Fruit fly (Drosophila melanogaster) whole organism, embryonic: ENCODE results near the gene p38b.

Experiments
- BEAF-32 ChIP-seq: fragments of 200-800 bp; sonication (Bioruptor generic); optimal IDR thresholded peaks from 3 replicates; lab custom pipeline; 2017; ENCODE audit warnings: missing biosample characterization, missing genetic modification characterization, mild to moderate bottlenecking, moderate library complexity, missing genetic modification reagents
- Bgb ChIP-seq: fragments of 200-800 bp; sonication (Bioruptor generic); IDR thresholded peaks from 2 replicates; pipeline ENCODE4 v1.3.6; 2022; ENCODE audit warnings: missing biosample characterization, missing genetic modification characterization; ENCODE audit not compliant: partially characterized antibody
- CG10267 ChIP-seq: fragments of 200-800 bp; sonication (Bioruptor generic); optimal IDR thresholded peaks from 2 replicates; lab custom pipeline; 2018; ENCODE audit warnings: missing biosample characterization, mild to moderate bottlenecking, missing genetic modification characterization, moderate library complexity
- CG12659 ChIP-seq: fragments of 200-800 bp; sonication (Bioruptor generic); optimal IDR thresholded peaks from 3 replicates; lab custom pipeline; 2017; ENCODE audit warnings: mild to moderate bottlenecking, missing biosample characterization, missing genetic modification reagents, missing genetic modification characterization
- CG13287 ChIP-seq: fragments of 200-800 bp; sonication (Bioruptor generic); IDR thresholded peaks from 2 replicates; pipeline ENCODE4 v1.3.6; 2022; ENCODE audit warnings: missing biosample characterization, missing genetic modification characterization; ENCODE audit not compliant: partially characterized antibody
- CG14710 ChIP-seq: fragments of 200-800 bp; sonication (Bioruptor generic); optimal IDR thresholded peaks from 3 replicates; lab custom pipeline; 2019; ENCODE audit warnings: missing biosample characterization, mild to moderate bottlenecking, missing genetic modification characterization, moderate library complexity
- CG15601 ChIP-seq: fragments of 200-800 bp; sonication (Bioruptor generic); optimal IDR thresholded peaks from 3 replicates; lab custom pipeline; 2019; ENCODE audit warnings: missing biosample characterization, mild to moderate bottlenecking, missing genetic modification characterization, moderate library complexity
- CG16813 ChIP-seq: fragments of 200-800 bp; sonication (Bioruptor generic); IDR thresholded peaks from 3 replicates; pipeline ENCODE4 v1.3.6; 2022; ENCODE audit warnings: missing biosample characterization, missing genetic modification characterization; ENCODE audit not compliant: partially characterized antibody
- CG17385 ChIP-seq: fragments of 200-800 bp; sonication (Bioruptor generic); optimal IDR thresholded peaks from 3 replicates; lab custom pipeline; 2018; ENCODE audit warnings: missing biosample characterization, mild to moderate bottlenecking, missing genetic modification characterization
- CG18262 ChIP-seq: fragments of 200-800 bp; optimal IDR thresholded peaks from 3 replicates; lab custom pipeline; 2019; ENCODE audit warnings: missing biosample characterization, mild to moderate bottlenecking, missing genetic modification characterization, moderate library complexity
- CG2129 ChIP-seq: fragments of 200-800 bp; sonication (Bioruptor generic); IDR thresholded peaks from 2 replicates; pipeline ENCODE4 v1.3.6; 2022; ENCODE audit warnings: missing biosample characterization, missing genetic modification characterization; ENCODE audit not compliant: partially characterized antibody
- CG34224 ChIP-seq: fragments of 200-800 bp; sonication (Bioruptor generic); IDR thresholded peaks from 3 replicates; pipeline ENCODE4 v1.3.6; 2022; ENCODE audit warnings: missing biosample characterization, missing genetic modification characterization; ENCODE audit not compliant: partially characterized antibody
- CG4617 ChIP-seq: fragments of 200-800 bp; sonication (Bioruptor generic); optimal IDR thresholded peaks from 3 replicates; lab custom pipeline; 2016; ENCODE audit warnings: missing biosample characterization, missing genetic modification characterization, borderline replicate concordance
- CG6791 ChIP-seq: fragments of 200-800 bp; sonication (Bioruptor generic); IDR thresholded peaks from 3 replicates; pipeline ENCODE4 v1.3.6; 2022; ENCODE audit warnings: missing biosample characterization, missing genetic modification characterization; ENCODE audit not compliant: partially characterized antibody
- CG7839 ChIP-seq: fragments of 200-800 bp; sonication (Bioruptor generic); optimal IDR thresholded peaks from 3 replicates; lab custom pipeline; 2018; ENCODE audit warnings: missing biosample characterization, mild to moderate bottlenecking, missing genetic modification characterization, moderate library complexity
- CG9932 ChIP-seq: fragments of 200-800 bp; sonication (Bioruptor generic); IDR thresholded peaks from 2 replicates; pipeline ENCODE4 v1.3.6; 2022; ENCODE audit warnings: missing biosample characterization, missing genetic modification characterization
- Dip3 ChIP-seq: fragments of 200-800 bp; sonication (Bioruptor generic); optimal IDR thresholded peaks from 3 replicates; lab custom pipeline; 2016; ENCODE audit warnings: missing biosample characterization, missing genetic modification characterization
- Doc3 ChIP-seq: fragments of 200-800 bp; sonication (Bioruptor generic); IDR thresholded peaks from 3 replicates; pipeline ENCODE4 v1.3.6; 2022; ENCODE audit warnings: missing biosample characterization, missing genetic modification characterization; ENCODE audit not compliant: partially characterized antibody
- Dref ChIP-seq: fragments of 200-800 bp; sonication (Bioruptor generic); IDR thresholded peaks from 2 replicates; pipeline ENCODE4 v1.3.6; 2022; ENCODE audit warnings: missing biosample characterization, missing genetic modification characterization
- Gsc ChIP-seq: fragments of 200-800 bp; sonication (Bioruptor generic); IDR thresholded peaks from 2 replicates; pipeline ENCODE4 v1.3.6; 2022; ENCODE audit warnings: missing biosample characterization, missing genetic modification characterization
- HLH4C ChIP-seq: fragments of 200-800 bp; sonication (Bioruptor generic); IDR thresholded peaks from 3 replicates; pipeline ENCODE4 v1.3.6; 2022; ENCODE audit warnings: missing biosample characterization, missing genetic modification characterization; ENCODE audit not compliant: partially characterized antibody
- HmgZ ChIP-seq: fragments of 200-800 bp; sonication (Bioruptor generic); optimal IDR thresholded peaks from 2 replicates; lab custom pipeline; 2018; ENCODE audit warnings: missing biosample characterization, mild to moderate bottlenecking, missing genetic modification characterization
- MBD-R2 ChIP-seq: fragments of 200-800 bp; sonication (Bioruptor generic); IDR thresholded peaks from 2 replicates; pipeline ENCODE4 v1.3.6; 2022; ENCODE audit warnings: missing biosample characterization, missing genetic modification characterization
- MESR4 ChIP-seq: fragments of 200-800 bp; sonication (Bioruptor generic); optimal IDR thresholded peaks from 2 replicates; lab custom pipeline; 2018; ENCODE audit warnings: missing biosample characterization, mild to moderate bottlenecking, missing genetic modification characterization, moderate library complexity
- Opbp ChIP-seq: fragments of 200-800 bp; sonication (Bioruptor generic); IDR thresholded peaks from 3 replicates; pipeline ENCODE4 v1.3.6; 2022; ENCODE audit warnings: missing biosample characterization, missing genetic modification characterization; ENCODE audit not compliant: partially characterized antibody
- Sry-β ChIP-seq: fragments of 200-800 bp; sonication (Bioruptor generic); optimal IDR thresholded peaks from 2 replicates; lab custom pipeline; 2018; ENCODE audit warnings: missing biosample characterization, mild to moderate bottlenecking, missing genetic modification characterization, moderate library complexity
- Sry-δ ChIP-seq: fragments of 200-800 bp; sonication (Bioruptor generic); optimal IDR thresholded peaks from 2 replicates; lab custom pipeline; 2016; ENCODE audit warnings: missing biosample characterization, missing genetic modification characterization
- Xbp1 ChIP-seq: fragments of 200-800 bp; sonication (Bioruptor generic); optimal IDR thresholded peaks from 3 replicates; lab custom pipeline; 2016; ENCODE audit warnings: missing biosample characterization, mild to moderate bottlenecking, missing genetic modification characterization
- YL-1 ChIP-seq: fragments of 200-800 bp; sonication (Bioruptor generic); optimal IDR thresholded peaks from 3 replicates; lab custom pipeline; 2017; ENCODE audit warnings: missing biosample characterization, mild to moderate bottlenecking, missing genetic modification characterization
- amos ChIP-seq: fragments of 200-800 bp; sonication (Bioruptor generic); IDR thresholded peaks from 2 replicates; pipeline ENCODE4 v1.3.6; 2022; ENCODE audit warnings: missing biosample characterization, missing genetic modification characterization; ENCODE audit not compliant: partially characterized antibody
- bbx ChIP-seq: fragments of 200-800 bp; sonication (Bioruptor generic); IDR thresholded peaks from 2 replicates; pipeline ENCODE4 v1.3.6; 2022; ENCODE audit warnings: missing biosample characterization, missing genetic modification characterization; ENCODE audit not compliant: partially characterized antibody
- ftz-f1 ChIP-seq: fragments of 200-800 bp; sonication (Bioruptor generic); optimal IDR thresholded peaks from 2 replicates; lab custom pipeline; 2016; ENCODE audit warnings: missing biosample characterization, missing genetic modification characterization
- fu2 ChIP-seq: fragments of 200-800 bp; sonication (Bioruptor generic); optimal IDR thresholded peaks from 2 replicates; lab custom pipeline; 2016; ENCODE audit warnings: missing biosample characterization, missing genetic modification characterization
- gfzf ChIP-seq: fragments of 200-800 bp; sonication (Bioruptor generic); optimal IDR thresholded peaks from 2 replicates; lab custom pipeline; 2016; ENCODE audit warnings: missing biosample characterization, mild to moderate bottlenecking, missing genetic modification characterization, moderate library complexity
- hbn ChIP-seq: fragments of 200-800 bp; sonication (Bioruptor generic); IDR thresholded peaks from 2 replicates; pipeline ENCODE4 v1.3.6; 2022; ENCODE audit warnings: missing biosample characterization, missing genetic modification characterization; ENCODE audit not compliant: partially characterized antibody
- knrl ChIP-seq: fragments of 200-800 bp; sonication (Bioruptor generic); IDR thresholded peaks from 3 replicates; pipeline ENCODE4 v1.3.6; 2022; ENCODE audit warnings: missing biosample characterization, missing genetic modification characterization; ENCODE audit not compliant: partially characterized antibody
- maf-S ChIP-seq: fragments of 200-800 bp; sonication (Bioruptor generic); optimal IDR thresholded peaks from 2 replicates; lab custom pipeline; 2016; ENCODE audit warnings: missing biosample characterization, missing genetic modification characterization
- nerfin-2 ChIP-seq: fragments of 200-800 bp; sonication (Bioruptor generic); IDR thresholded peaks from 2 replicates; pipeline ENCODE4 v1.3.6; 2022; ENCODE audit warnings: missing biosample characterization, missing genetic modification characterization; ENCODE audit not compliant: partially characterized antibody
- nmo ChIP-seq: fragments of 200-800 bp; sonication (Bioruptor generic); optimal IDR thresholded peaks from 2 replicates; lab custom pipeline; 2018; ENCODE audit warnings: missing biosample characterization, mild to moderate bottlenecking, missing genetic modification characterization, moderate library complexity
- psq ChIP-seq: fragments of 200-800 bp; sonication (Bioruptor generic); optimal IDR thresholded peaks from 2 replicates; lab custom pipeline; 2017; ENCODE audit warnings: missing biosample characterization, missing genetic modification characterization
- sna ChIP-seq: fragments of 200-800 bp; sonication (Bioruptor generic); IDR thresholded peaks from 2 replicates; pipeline ENCODE4 v1.3.6; 2022; ENCODE audit warnings: missing biosample characterization, missing genetic modification characterization; ENCODE audit not compliant: partially characterized antibody
- so ChIP-seq: fragments of 200-800 bp; sonication (Bioruptor generic); IDR thresholded peaks from 3 replicates; pipeline ENCODE4 v1.3.6; 2022; ENCODE audit warnings: missing biosample characterization, missing genetic modification characterization
- stwl ChIP-seq: fragments of 200-800 bp; sonication (Bioruptor generic); optimal IDR thresholded peaks from 3 replicates; lab custom pipeline; 2018; ENCODE audit warnings: missing biosample characterization, mild to moderate bottlenecking, missing genetic modification characterization, moderate library complexity
- tap ChIP-seq: fragments of 200-800 bp; optimal IDR thresholded peaks from 3 replicates; lab custom pipeline; 2019; ENCODE audit warnings: missing biosample characterization, mild to moderate bottlenecking, missing genetic modification characterization, moderate library complexity
- trem ChIP-seq: fragments of 200-800 bp; optimal IDR thresholded peaks from 3 replicates; lab custom pipeline; 2019; ENCODE audit warnings: missing biosample characterization, mild to moderate bottlenecking, missing genetic modification characterization, moderate library complexity
- vnd ChIP-seq: fragments of 200-800 bp; sonication (Bioruptor generic); IDR thresholded peaks from 3 replicates; pipeline ENCODE4 v1.3.6; 2022; ENCODE audit warnings: missing biosample characterization, missing genetic modification characterization; ENCODE audit not compliant: partially characterized antibody
- zen2 ChIP-seq: fragments of 200-800 bp; sonication (Bioruptor generic); IDR thresholded peaks from 3 replicates; pipeline ENCODE4 v1.3.6; 2022; ENCODE audit warnings: missing biosample characterization, missing genetic modification characterization; ENCODE audit not compliant: partially characterized antibody

The p38b gene

DNA sequence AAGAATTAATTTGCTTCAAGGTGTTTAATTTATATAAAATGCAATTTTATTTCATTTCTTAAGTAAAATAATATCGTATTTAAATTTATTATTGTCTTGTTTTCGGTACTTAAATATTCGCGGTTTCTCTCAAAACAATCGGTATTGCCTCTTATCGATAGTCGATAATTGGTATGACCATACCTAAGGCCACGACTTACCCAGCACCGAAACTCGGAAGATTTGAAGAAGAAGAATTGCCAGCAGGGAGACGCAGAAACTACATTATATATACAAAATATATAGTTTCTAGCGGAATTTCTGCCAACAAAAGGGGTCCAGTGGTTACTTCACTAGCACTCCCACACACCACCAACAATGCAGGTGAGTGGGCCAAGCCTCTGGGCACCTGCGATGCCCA is 9.6 kb upstream of the p38b start:
- peak; percentile 97 for TF ChIP-seq CG17385 (GFP tag; lab: Kevin White, UChicago)
- TF ChIP-seq Dref (GFP tag; lab: Robert Waterston, UW) = peak; percentile 84
- no peak for TF ChIP-seq CG7839 (tag; lab: Kevin White, UChicago)
- no peak for TF ChIP-seq fu2 (GFP tag; lab: Kevin White, UChicago)
- peak; percentile 88 for TF ChIP-seq MBD-R2 (GFP tag; lab: Robert Waterston, UW)
- TF ChIP-seq Xbp1 = peak; percentile 36
- TF ChIP-seq nmo (GFP tag; lab: Kevin White, UChicago) = peak; percentile 10
- peak; percentile 83 for TF ChIP-seq stwl (tag; lab: Kevin White, UChicago)
- peak; percentile 85 for TF ChIP-seq CG13287 (GFP tag; lab: Robert Waterston, UW)
- TF ChIP-seq Dip3 (GFP tag; lab: Kevin White, UChicago) = peak; percentile 68
- peak; percentile 80 for TF ChIP-seq CG4617
- peak; percentile 70 for TF ChIP-seq sna (GFP tag; lab: Robert Waterston, UW)
- peak; percentile 75 for TF ChIP-seq Opbp
- TF ChIP-seq zen2 (GFP tag; lab: Robert Waterston, UW) = peak; percentile 18; the same call in 1 of the 3 replicates
- TF ChIP-seq BEAF-32 (GFP tag; lab: Kevin White, UChicago) = peak; percentile 75
- no peak for TF ChIP-seq tap (tag; lab: Kevin White, UChicago)
- no peak for TF ChIP-seq psq (GFP tag; lab: Kevin White, UChicago)
- TF ChIP-seq Gsc (GFP tag; lab: Robert Waterston, UW) = no peak
- TF ChIP-seq CG2129 (GFP tag; lab: Robert Waterston, UW) = peak; percentile 41; the same call in 1 of the 2 replicates
- peak; percentile 62 for TF ChIP-seq knrl
- TF ChIP-seq CG9932 (GFP tag; lab: Robert Waterston, UW) = no peak
- TF ChIP-seq Doc3 (GFP tag; lab: Robert Waterston, UW) = peak; percentile 60
- TF ChIP-seq nerfin-2 = peak; percentile 67
- peak; percentile 55; the same call in 2 of the 3 replicates for TF ChIP-seq CG16813 (GFP tag; lab: Robert Waterston, UW)
- peak; percentile 62 for TF ChIP-seq HLH4C
- TF ChIP-seq amos (GFP tag; lab: Robert Waterston, UW) = peak; percentile 74
- peak; percentile 40; the same call in 2 of the 3 replicates for TF ChIP-seq vnd (GFP tag; lab: Robert Waterston, UW)
- TF ChIP-seq CG18262 (tag; lab: Kevin White, UChicago) = no peak
- no peak for TF ChIP-seq maf-S
- TF ChIP-seq Bgb (GFP tag; lab: Robert Waterston, UW) = peak; percentile 65
- TF ChIP-seq MESR4 (GFP tag; lab: Kevin White, UChicago) = peak; percentile 80
- TF ChIP-seq ftz-f1 (GFP tag; lab: Kevin White, UChicago) = peak; percentile 93
- TF ChIP-seq gfzf (GFP tag; lab: Kevin White, UChicago) = peak; percentile 73
- TF ChIP-seq CG12659 (GFP tag; lab: Kevin White, UChicago) = peak; percentile 28
- TF ChIP-seq CG10267 (tag; lab: Kevin White, UChicago) = peak; percentile 60
- TF ChIP-seq hbn = peak; percentile 65
- TF ChIP-seq CG6791 (GFP tag; lab: Robert Waterston, UW) = peak; percentile 77
- peak; percentile 1 for TF ChIP-seq CG15601 (tag; lab: Kevin White, UChicago)
- TF ChIP-seq so (GFP tag; lab: Robert Waterston, UW) = no peak
- peak; percentile 34 for TF ChIP-seq trem (tag; lab: Kevin White, UChicago)
- peak; percentile 75 for TF ChIP-seq CG34224
- TF ChIP-seq Sry-δ (GFP tag; lab: Kevin White, UChicago) = peak; percentile 63
- TF ChIP-seq YL-1 (GFP tag; lab: Kevin White, UChicago) = peak; percentile 75
- TF ChIP-seq CG14710 (tag; lab: Kevin White, UChicago) = peak; percentile 35
- TF ChIP-seq bbx = peak; percentile 70; the same call in 1 of the 2 replicates
- TF ChIP-seq Sry-β (GFP tag; lab: Kevin White, UChicago) = no peak
- TF ChIP-seq HmgZ = peak; percentile 38
